Fruit fly (Drosophila melanogaster): ENCODE results near the gene hth.

The hth gene

dm6 chr3R:10684284-10684683, 44.9 kb upstream of the hth start (continued):
- no peak for TF ChIP-seq CG15514 (GFP tag; optimal IDR thresholded peaks at IDR 0.05)
- TF ChIP-seq p53 (GFP tag; optimal IDR thresholded peaks at IDR 0.05): peak; percentile 39
- TF ChIP-seq fu2 (GFP tag; optimal IDR thresholded peaks at IDR 0.05): no peak
- peak; percentile 54; the same call in 1 of the 3 replicates for TF ChIP-seq jigr1 (GFP tag; IDR thresholded peaks at IDR 0.05)
- TF ChIP-seq CG12659 (GFP tag; optimal IDR thresholded peaks at IDR 0.05): peak; percentile 20
- TF ChIP-seq ERR (GFP tag; optimal IDR thresholded peaks at IDR 0.05): peak; percentile 35
- peak; percentile 63 for TF ChIP-seq CG12219 (GFP tag; optimal IDR thresholded peaks at IDR 0.05)
- no peak for TF ChIP-seq grn (GFP tag; optimal IDR thresholded peaks at IDR 0.05)
- no peak for TF ChIP-seq Poxn (GFP tag; IDR thresholded peaks at IDR 0.05)
- TF ChIP-seq CG10959 (GFP tag; IDR thresholded peaks at IDR 0.05): no peak; the same call in 1 of the 2 replicates
- no peak for TF ChIP-seq CG4328 (GFP tag; optimal IDR thresholded peaks at IDR 0.05)
- no peak for TF ChIP-seq sna (GFP tag; IDR thresholded peaks at IDR 0.05; ENCODE audit: partially characterized antibody)
- peak; percentile 54; the same call in 1 of the 2 replicates for TF ChIP-seq sob (GFP tag; IDR thresholded peaks at IDR 0.05)
- peak; percentile 39; the same call in 1 of the 2 replicates for TF ChIP-seq Ravus (GFP tag; IDR thresholded peaks at IDR 0.05)
- no peak for TF ChIP-seq Hmx (GFP tag; optimal IDR thresholded peaks at IDR 0.05)
- peak; percentile 62 for TF ChIP-seq slp2 (GFP tag; optimal IDR thresholded peaks at IDR 0.05)
- peak; percentile 63 for TF ChIP-seq CG10654 (GFP tag; optimal IDR thresholded peaks at IDR 0.05)
- peak; percentile 81 for TF ChIP-seq Asciz (GFP tag; optimal IDR thresholded peaks at IDR 0.05)
- no peak for TF ChIP-seq CG17912 (GFP tag; optimal IDR thresholded peaks at IDR 0.05)
- no peak for TF ChIP-seq Adf1 (GFP tag; IDR thresholded peaks at IDR 0.05)
- TF ChIP-seq Usf (GFP tag; optimal IDR thresholded peaks at IDR 0.05): no peak
- TF ChIP-seq CG4360 (GFP tag; IDR thresholded peaks at IDR 0.05): peak; percentile 13; the same call in 1 of the 2 replicates
- peak; percentile 10 for TF ChIP-seq psq (GFP tag; optimal IDR thresholded peaks at IDR 0.05)
- TF ChIP-seq CG7786 (GFP tag; optimal IDR thresholded peaks at IDR 0.05): peak; percentile 31
- TF ChIP-seq Vsx1 (GFP tag; optimal IDR thresholded peaks at IDR 0.05): peak; percentile 13
- TF ChIP-seq Xbp1 (GFP tag; optimal IDR thresholded peaks at IDR 0.05): peak; percentile 63
- TF ChIP-seq CG12155 (GFP tag; optimal IDR thresholded peaks at IDR 0.05): peak; percentile 3
- peak; percentile 15 for TF ChIP-seq CHES-1-like (GFP tag; optimal IDR thresholded peaks at IDR 0.05)
- TF ChIP-seq ham (GFP tag; IDR thresholded peaks at IDR 0.05): no peak
- TF ChIP-seq CG3838 (GFP tag; optimal IDR thresholded peaks at IDR 0.05): no peak
- peak; percentile 65 for TF ChIP-seq CG4424 (GFP tag; optimal IDR thresholded peaks at IDR 0.05)
- no peak for TF ChIP-seq Sin3A (optimal IDR thresholded peaks at IDR 0.05)
- no peak for TF ChIP-seq HLH4C (GFP tag; IDR thresholded peaks at IDR 0.05; ENCODE audit: partially characterized antibody)
- TF ChIP-seq zfh2 (GFP tag; optimal IDR thresholded peaks at IDR 0.05): no peak
- TF ChIP-seq CG10267 (tag; optimal IDR thresholded peaks at IDR 0.05): peak; percentile 49
- TF ChIP-seq CG3995 (GFP tag; optimal IDR thresholded peaks at IDR 0.05): no peak
- no peak for TF ChIP-seq dm (GFP tag; optimal IDR thresholded peaks at IDR 0.05)
- TF ChIP-seq CG11723 (GFP tag; optimal IDR thresholded peaks at IDR 0.05): peak; percentile 34
- TF ChIP-seq CG6689 (GFP tag; IDR thresholded peaks at IDR 0.05): peak; percentile 72
- TF ChIP-seq CG8281 (tag; optimal IDR thresholded peaks at IDR 0.05): peak; percentile 44
- no peak for TF ChIP-seq Hey (tag; optimal IDR thresholded peaks at IDR 0.05)
- no peak for TF ChIP-seq CG11093 (GFP tag; IDR thresholded peaks at IDR 0.05)
- no peak for TF ChIP-seq bigmax (GFP tag; optimal IDR thresholded peaks at IDR 0.05)
- TF ChIP-seq CG2116 (GFP tag; optimal IDR thresholded peaks at IDR 0.05): no peak
- peak in 1 of 2 experiments; percentile 83 for TF ChIP-seq Hr51 (GFP tag; optimal IDR thresholded peaks at IDR 0.05)
- peak; percentile 53 for TF ChIP-seq fd96Cb (tag; optimal IDR thresholded peaks at IDR 0.05)
- TF ChIP-seq CG2875 (GFP tag; optimal IDR thresholded peaks at IDR 0.05): peak; percentile 45
- peak; percentile 43 for TF ChIP-seq Mes4 (GFP tag; optimal IDR thresholded peaks at IDR 0.05)
- no peak for TF ChIP-seq CG6765 (GFP tag; optimal IDR thresholded peaks at IDR 0.05)
- peak; percentile 5 for TF ChIP-seq CrebB (tag; optimal IDR thresholded peaks at IDR 0.05)
- TF ChIP-seq abd-A (tag; optimal IDR thresholded peaks at IDR 0.05): no peak
- no peak for TF ChIP-seq CG10431 (GFP tag; optimal IDR thresholded peaks at IDR 0.05)

Data from whole organism, embryonic.